Fruit fly (Drosophila melanogaster): ENCODE data around the gene CG7988.
A peak's percentile ranks its signal among the peaks of the same experiment; 100 is the strongest.

Gene CG7988

dm6 chr3R:18183244-18183643 is 37.1 kb upstream of the CG7988 start, which contains the start of gene cdm (continued):
- TF ChIP-seq B-H2 (GFP tag; optimal IDR thresholded peaks at IDR 0.05): no peak
- no peak for TF ChIP-seq tna (GFP tag; IDR thresholded peaks at IDR 0.05; ENCODE audit: partially characterized antibody)
- no peak for TF ChIP-seq yki (optimal IDR thresholded peaks at IDR 0.05)
- no peak for TF ChIP-seq Bteb2 (GFP tag; optimal IDR thresholded peaks at IDR 0.05)
- no peak for TF ChIP-seq CG13624 (GFP tag; optimal IDR thresholded peaks at IDR 0.05)
- TF ChIP-seq CG2199 (GFP tag; IDR thresholded peaks at IDR 0.05): 0 out of 3 replicates have a peak, but pooled peaks have one; percentile 37
- no peak for TF ChIP-seq zf30C (GFP tag; optimal IDR thresholded peaks at IDR 0.05)
- no peak for TF ChIP-seq CG7745 (tag; optimal IDR thresholded peaks at IDR 0.05)
- no peak for TF ChIP-seq gem (tag; optimal IDR thresholded peaks at IDR 0.05)
- TF ChIP-seq seq (GFP tag; IDR thresholded peaks at IDR 0.05): peak; percentile 42; the same call in 1 of the 2 replicates
- peak; percentile 80 for TF ChIP-seq Med (GFP tag)
- TF ChIP-seq Bgb (GFP tag; IDR thresholded peaks at IDR 0.05; ENCODE audit: partially characterized antibody): peak; percentile 42; the same call in 1 of the 2 replicates
- TF ChIP-seq CG14441 (GFP tag; IDR thresholded peaks at IDR 0.05): no peak
- no peak for TF ChIP-seq her (GFP tag; optimal IDR thresholded peaks at IDR 0.05)
- TF ChIP-seq CG18764 (GFP tag; optimal IDR thresholded peaks at IDR 0.05): no peak
- no peak for TF ChIP-seq dan (GFP tag; IDR thresholded peaks at IDR 0.05)
- TF ChIP-seq Hr51 (GFP tag; optimal IDR thresholded peaks at IDR 0.05): no peak
- TF ChIP-seq Dref (GFP tag; IDR thresholded peaks at IDR 0.05): peak; percentile 31; the same call in 1 of the 2 replicates
- no peak for TF ChIP-seq sisA (GFP tag; IDR thresholded peaks at IDR 0.05)
- TF ChIP-seq pzg (GFP tag; optimal IDR thresholded peaks at IDR 0.05): peak; percentile 73
- no peak for TF ChIP-seq CG14050 (GFP tag; IDR thresholded peaks at IDR 0.05)
- TF ChIP-seq Dp (GFP tag; optimal IDR thresholded peaks at IDR 0.05): peak; percentile 82
- TF ChIP-seq Mad (GFP tag; optimal IDR thresholded peaks at IDR 0.05): no peak
- no peak for TF ChIP-seq Hr78 (GFP tag; optimal IDR thresholded peaks at IDR 0.05)
- no peak for TF ChIP-seq CG17328 (GFP tag; IDR thresholded peaks at IDR 0.05)
- no peak for TF ChIP-seq CG10209 (GFP tag; optimal IDR thresholded peaks at IDR 0.05)
- TF ChIP-seq Hey (tag; optimal IDR thresholded peaks at IDR 0.05): no peak
- no peak for TF ChIP-seq Usf (GFP tag; optimal IDR thresholded peaks at IDR 0.05)
- no peak for TF ChIP-seq CG8290 (GFP tag; optimal IDR thresholded peaks at IDR 0.05)
- TF ChIP-seq CG8290 (tag; optimal IDR thresholded peaks at IDR 0.05): no peak
- TF ChIP-seq ash1 (GFP tag; optimal IDR thresholded peaks at IDR 0.05): no peak
- peak; percentile 62 for TF ChIP-seq ewg (GFP tag; optimal IDR thresholded peaks at IDR 0.05)
- TF ChIP-seq ci (GFP tag; IDR thresholded peaks at IDR 0.05): no peak
- no peak for TF ChIP-seq exex (tag; optimal IDR thresholded peaks at IDR 0.05)
- TF ChIP-seq CG17802 (tag; optimal IDR thresholded peaks at IDR 0.05): no peak
- TF ChIP-seq dimm (GFP tag; IDR thresholded peaks at IDR 0.05): no peak
- no peak for TF ChIP-seq slou (GFP tag; optimal IDR thresholded peaks at IDR 0.05)
- peak; percentile 71; the same call in 1 of the 2 replicates for TF ChIP-seq E2f1 (GFP tag; IDR thresholded peaks at IDR 0.05)
- TF ChIP-seq CG8388 (GFP tag; optimal IDR thresholded peaks at IDR 0.05): no peak
- no peak for TF ChIP-seq CG11247 (GFP tag; IDR thresholded peaks at IDR 0.05)
- no peak for TF ChIP-seq CG17361 (GFP tag; IDR thresholded peaks at IDR 0.05)
- no peak for TF ChIP-seq nerfin-2 (GFP tag; IDR thresholded peaks at IDR 0.05; ENCODE audit: partially characterized antibody)
- TF ChIP-seq CG13775 (GFP tag; optimal IDR thresholded peaks at IDR 0.05): no peak
- TF ChIP-seq BEAF-32 (GFP tag; optimal IDR thresholded peaks at IDR 0.05): peak; percentile 10
- TF ChIP-seq CG16863 (GFP tag; optimal IDR thresholded peaks at IDR 0.05): no peak
- TF ChIP-seq zfh1 (GFP tag; IDR thresholded peaks at IDR 0.05): no peak
- TF ChIP-seq maf-S (GFP tag; optimal IDR thresholded peaks at IDR 0.05): no peak
- no peak for TF ChIP-seq HLH54F (GFP tag; optimal IDR thresholded peaks at IDR 0.05)
- no peak for TF ChIP-seq cas (GFP tag; IDR thresholded peaks at IDR 0.05)
- no peak for TF ChIP-seq Sox102F (GFP tag; optimal IDR thresholded peaks at IDR 0.05)
- TF ChIP-seq chm (GFP tag; IDR thresholded peaks at IDR 0.05): peak; percentile 52; the same call in 1 of the 2 replicates
- TF ChIP-seq CG4707 (GFP tag; optimal IDR thresholded peaks at IDR 0.05): no peak

Data from whole organism, embryonic.